Fruit fly (Drosophila melanogaster) whole organism, embryonic: ENCODE results near the gene CG14720.

ENCODE experiments used
- B-H1 ChIP-seq: fragments of 200-800 bp; sonication (Bioruptor generic); IDR thresholded peaks from 3 replicates; pipeline ENCODE4 v1.3.6; 2022; ENCODE audit warnings: missing biosample characterization, missing genetic modification characterization
- Bgb ChIP-seq: fragments of 200-800 bp; sonication (Bioruptor generic); IDR thresholded peaks from 2 replicates; pipeline ENCODE4 v1.3.6; 2022; ENCODE audit warnings: missing biosample characterization, missing genetic modification characterization; ENCODE audit not compliant: partially characterized antibody
- CG10654 ChIP-seq: fragments of 200-800 bp; sonication (Bioruptor generic); optimal IDR thresholded peaks from 2 replicates; lab custom pipeline; 2016; ENCODE audit warnings: missing biosample characterization, missing genetic modification characterization
- CG10979 ChIP-seq: fragments of 200-800 bp; sonication (Bioruptor generic); optimal IDR thresholded peaks from 2 replicates; lab custom pipeline; 2018; ENCODE audit warnings: missing biosample characterization, mild to moderate bottlenecking, missing genetic modification characterization, moderate library complexity
- CG13296 ChIP-seq: fragments of 200-800 bp; sonication (Bioruptor generic); optimal IDR thresholded peaks from 3 replicates; lab custom pipeline; 2018; ENCODE audit warnings: missing biosample characterization, mild to moderate bottlenecking, missing genetic modification characterization
- CG14014 ChIP-seq: fragments of 200-800 bp; sonication (Bioruptor generic); IDR thresholded peaks from 2 replicates; pipeline ENCODE4 v1.3.6; 2022; ENCODE audit warnings: missing biosample characterization, missing genetic modification characterization
- CG15269 ChIP-seq: fragments of 200-800 bp; sonication (Bioruptor generic); optimal IDR thresholded peaks from 2 replicates; lab custom pipeline; 2018; ENCODE audit warnings: missing biosample characterization, mild to moderate bottlenecking, missing genetic modification characterization, moderate library complexity
- CG1602 ChIP-seq: fragments of 200-800 bp; sonication (Bioruptor generic); optimal IDR thresholded peaks from 3 replicates; lab custom pipeline; 2016; ENCODE audit warnings: missing biosample characterization, missing genetic modification characterization
- CG1603 ChIP-seq: fragments of 200-800 bp; sonication (Bioruptor generic); optimal IDR thresholded peaks from 2 replicates; lab custom pipeline; 2019; ENCODE audit warnings: missing biosample characterization, mild to moderate bottlenecking, missing genetic modification characterization, moderate library complexity
- CG1647 ChIP-seq: fragments of 200-800 bp; sonication (Bioruptor generic); optimal IDR thresholded peaks from 3 replicates; lab custom pipeline; 2016; ENCODE audit warnings: missing biosample characterization, missing genetic modification characterization
- CG3065 ChIP-seq: fragments of 200-800 bp; sonication (Bioruptor generic); optimal IDR thresholded peaks from 2 replicates; lab custom pipeline; 2016; ENCODE audit warnings: missing biosample characterization, missing genetic modification characterization
- CG31388 ChIP-seq: fragments of 200-800 bp; sonication (Bioruptor generic); optimal IDR thresholded peaks from 2 replicates; lab custom pipeline; 2016; ENCODE audit warnings: missing biosample characterization, missing genetic modification characterization
- CG3163 ChIP-seq: fragments of 200-800 bp; sonication (Bioruptor generic); optimal IDR thresholded peaks from 3 replicates; lab custom pipeline; 2016; ENCODE audit warnings: missing biosample characterization, missing genetic modification characterization
- CG6689 ChIP-seq: fragments of 200-800 bp; sonication (Bioruptor generic); IDR thresholded peaks from 2 replicates; pipeline ENCODE4 v1.3.6; 2022; ENCODE audit warnings: missing biosample characterization, missing genetic modification characterization
- CG7839 ChIP-seq: fragments of 200-800 bp; sonication (Bioruptor generic); optimal IDR thresholded peaks from 3 replicates; lab custom pipeline; 2018; ENCODE audit warnings: missing biosample characterization, mild to moderate bottlenecking, missing genetic modification characterization, moderate library complexity
- CG9437 ChIP-seq: fragments of 200-800 bp; sonication (Bioruptor generic); optimal IDR thresholded peaks from 2 replicates; lab custom pipeline; 2018; ENCODE audit warnings: missing biosample characterization, mild to moderate bottlenecking, missing genetic modification characterization
- CTCF ChIP-seq: fragments of 200-800 bp; sonication (Bioruptor generic); optimal IDR thresholded peaks from 2 replicates; lab custom pipeline; 2017; ENCODE audit warnings: missing biosample characterization, mild to moderate bottlenecking, missing genetic modification characterization, moderate library complexity
- CoRest ChIP-seq: fragments of 200-800 bp; sonication (Bioruptor generic); optimal IDR thresholded peaks from 3 replicates; lab custom pipeline; 2018; ENCODE audit warnings: missing biosample characterization, mild to moderate bottlenecking, missing genetic modification characterization, moderate library complexity
- Dip2 ChIP-seq: fragments of 200-800 bp; sonication (Bioruptor generic); IDR thresholded peaks from 2 replicates; pipeline ENCODE4 v1.3.6; 2022; ENCODE audit warnings: missing biosample characterization, missing genetic modification characterization
- Ets65A ChIP-seq: fragments of 200-800 bp; sonication (Bioruptor generic); peaks from one replicate; lab custom pipeline; 2016; ENCODE audit warnings: missing biosample characterization, missing genetic modification characterization
- Ets97D ChIP-seq: fragments of 200-800 bp; sonication (Bioruptor generic); optimal IDR thresholded peaks from 3 replicates; lab custom pipeline; 2016; ENCODE audit warnings: missing biosample characterization, missing genetic modification characterization
- Hmr ChIP-seq: fragments of 200-800 bp; sonication (Bioruptor generic); optimal IDR thresholded peaks from 3 replicates; lab custom pipeline; 2017; ENCODE audit warnings: mild to moderate bottlenecking, missing biosample characterization, missing genetic modification reagents, missing genetic modification characterization
- Jarid2 ChIP-seq: fragments of 200-800 bp; sonication (Bioruptor generic); optimal IDR thresholded peaks from 3 replicates; lab custom pipeline; 2017; ENCODE audit warnings: mild to moderate bottlenecking, missing biosample characterization, missing genetic modification reagents, missing genetic modification characterization
- Meics ChIP-seq: fragments of 200-800 bp; sonication (Bioruptor generic); optimal IDR thresholded peaks from 2 replicates; lab custom pipeline; 2017; ENCODE audit warnings: missing biosample characterization, mild to moderate bottlenecking, missing genetic modification characterization
- Mes4 ChIP-seq: fragments of 200-800 bp; sonication (Bioruptor generic); optimal IDR thresholded peaks from 2 replicates; lab custom pipeline; 2016; ENCODE audit warnings: missing biosample characterization, missing genetic modification characterization
- NFAT ChIP-seq: fragments of 200-800 bp; sonication (Bioruptor generic); IDR thresholded peaks from 2 replicates; pipeline ENCODE4 v1.3.6; 2022; ENCODE audit warnings: missing biosample characterization, missing genetic modification characterization
- Neu2 ChIP-seq: fragments of 200-800 bp; sonication (Bioruptor generic); optimal IDR thresholded peaks from 3 replicates; lab custom pipeline; 2016; ENCODE audit warnings: missing biosample characterization, missing genetic modification characterization, borderline replicate concordance
- Oli ChIP-seq: fragments of 200-800 bp; sonication (Bioruptor generic); optimal IDR thresholded peaks from 2 replicates; lab custom pipeline; 2018; ENCODE audit warnings: missing biosample characterization, mild to moderate bottlenecking, missing genetic modification characterization, moderate library complexity
- Optix ChIP-seq: fragments of 200-800 bp; sonication (Bioruptor generic); IDR thresholded peaks from 3 replicates; pipeline ENCODE4 v1.3.6; 2022; ENCODE audit warnings: missing biosample characterization, missing genetic modification characterization
- Pdp1 ChIP-seq, 2 experiments: fragments of 200-800 bp; sonication (Bioruptor generic); optimal IDR thresholded peaks; 3 replicates each; lab custom pipeline; 2016; ENCODE audit warnings: missing biosample characterization in 2 of 2, missing genetic modification characterization in 2 of 2, mild to moderate bottlenecking in 1 of 2, moderate library complexity in 1 of 2
- Ravus ChIP-seq: fragments of 200-800 bp; sonication (Bioruptor generic); IDR thresholded peaks from 2 replicates; pipeline ENCODE4 v1.3.6; 2022; ENCODE audit warnings: missing biosample characterization, missing genetic modification characterization
- Sox102F ChIP-seq: fragments of 200-800 bp; sonication (Bioruptor generic); optimal IDR thresholded peaks from 2 replicates; lab custom pipeline; 2018; ENCODE audit warnings: missing biosample characterization, mild to moderate bottlenecking, missing genetic modification characterization, moderate library complexity
- ase ChIP-seq: fragments of 200-800 bp; sonication (Bioruptor generic); IDR thresholded peaks from 3 replicates; pipeline ENCODE4 v1.3.6; 2022; ENCODE audit warnings: missing biosample characterization, missing genetic modification characterization
- chm ChIP-seq: fragments of 200-800 bp; sonication (Bioruptor generic); IDR thresholded peaks from 2 replicates; pipeline ENCODE4 v1.3.6; 2022; ENCODE audit warnings: missing biosample characterization, missing genetic modification characterization
- ci ChIP-seq: fragments of 200-800 bp; sonication (Bioruptor generic); IDR thresholded peaks from 3 replicates; pipeline ENCODE4 v1.3.6; 2022; ENCODE audit warnings: missing biosample characterization, missing genetic modification characterization
- da ChIP-seq: fragments of 200-800 bp; sonication (Bioruptor generic); optimal IDR thresholded peaks from 2 replicates; lab custom pipeline; 2016; ENCODE audit warnings: missing biosample characterization, missing genetic modification characterization
- fd102C ChIP-seq: fragments of 200-800 bp; sonication (Bioruptor generic); optimal IDR thresholded peaks from 2 replicates; lab custom pipeline; 2018; ENCODE audit warnings: missing biosample characterization, mild to moderate bottlenecking, missing genetic modification characterization, moderate library complexity
- fd96Cb ChIP-seq: fragments of 200-800 bp; sonication (Bioruptor generic); optimal IDR thresholded peaks from 2 replicates; lab custom pipeline; 2018; ENCODE audit warnings: missing biosample characterization, mild to moderate bottlenecking, missing genetic modification characterization, moderate library complexity
- gcm2 ChIP-seq: fragments of 200-800 bp; sonication (Bioruptor generic); optimal IDR thresholded peaks from 2 replicates; lab custom pipeline; 2016; ENCODE audit warnings: missing biosample characterization, missing genetic modification characterization
- gsb ChIP-seq: fragments of 200-800 bp; sonication (Bioruptor generic); IDR thresholded peaks from 2 replicates; pipeline ENCODE4 v1.3.6; 2022; ENCODE audit warnings: missing biosample characterization, missing genetic modification characterization
- ham ChIP-seq: fragments of 200-800 bp; sonication (Bioruptor generic); IDR thresholded peaks from 2 replicates; pipeline ENCODE4 v1.3.6; 2022; ENCODE audit warnings: missing biosample characterization, missing genetic modification characterization
- hbn ChIP-seq: fragments of 200-800 bp; sonication (Bioruptor generic); IDR thresholded peaks from 2 replicates; pipeline ENCODE4 v1.3.6; 2022; ENCODE audit warnings: missing biosample characterization, missing genetic modification characterization; ENCODE audit not compliant: partially characterized antibody
- mld ChIP-seq: fragments of 200-800 bp; sonication (Bioruptor generic); IDR thresholded peaks from 3 replicates; pipeline ENCODE4 v1.3.6; 2022; ENCODE audit warnings: missing biosample characterization, missing genetic modification characterization; ENCODE audit not compliant: partially characterized antibody
- odd ChIP-seq: fragments of 200-800 bp; sonication (Bioruptor generic); optimal IDR thresholded peaks from 2 replicates; lab custom pipeline; 2017; ENCODE audit warnings: missing biosample characterization, mild to moderate bottlenecking, missing genetic modification characterization
- pnt ChIP-seq: fragments of 200-800 bp; sonication (Bioruptor generic); optimal IDR thresholded peaks from 3 replicates; lab custom pipeline; 2016; ENCODE audit warnings: missing biosample characterization, missing genetic modification characterization
- row ChIP-seq: fragments of 200-800 bp; sonication (Bioruptor generic); IDR thresholded peaks from 3 replicates; pipeline ENCODE4 v1.3.6; 2022; ENCODE audit warnings: missing biosample characterization, missing genetic modification characterization
- shn ChIP-seq: fragments of 200-800 bp; sonication (Bioruptor generic); optimal IDR thresholded peaks from 3 replicates; lab custom pipeline; 2016; ENCODE audit warnings: missing biosample characterization, missing genetic modification characterization
- sima ChIP-seq: fragments of 200-800 bp; sonication (Bioruptor generic); optimal IDR thresholded peaks from 2 replicates; lab custom pipeline; 2016; ENCODE audit warnings: missing biosample characterization, missing genetic modification characterization
- sisA ChIP-seq: fragments of 200-800 bp; sonication (Bioruptor generic); IDR thresholded peaks from 2 replicates; pipeline ENCODE4 v1.3.6; 2022; ENCODE audit warnings: missing biosample characterization, missing genetic modification characterization
- tup ChIP-seq: fragments of 200-800 bp; sonication (Bioruptor generic); optimal IDR thresholded peaks from 2 replicates; lab custom pipeline; 2016; ENCODE audit warnings: missing biosample characterization, mild to moderate bottlenecking, missing genetic modification characterization, moderate library complexity
- vnd ChIP-seq: fragments of 200-800 bp; sonication (Bioruptor generic); IDR thresholded peaks from 3 replicates; pipeline ENCODE4 v1.3.6; 2022; ENCODE audit warnings: missing biosample characterization, missing genetic modification characterization; ENCODE audit not compliant: partially characterized antibody
- wek ChIP-seq: fragments of 200-800 bp; sonication (Bioruptor generic); optimal IDR thresholded peaks from 3 replicates; lab custom pipeline; 2018; ENCODE audit warnings: missing biosample characterization, mild to moderate bottlenecking, missing genetic modification characterization, moderate library complexity

CG14720 gene

dm6 chr3R:11678016-11678415, 33.5 kb upstream of the CG14720 start, which contains the start of gene CG18476 (continued):
- peak; percentile 94 for TF ChIP-seq CG6689 (GFP tag; lab: Robert Waterston, UW)
- TF ChIP-seq fd102C (GFP tag; lab: Kevin White, UChicago) = peak; percentile 6
- TF ChIP-seq CG14014 = peak; percentile 94
- TF ChIP-seq Dip2 (GFP tag; lab: Robert Waterston, UW) = no peak; the same call in 1 of the 2 replicates
- no peak for TF ChIP-seq Bgb (GFP tag; lab: Robert Waterston, UW)
- TF ChIP-seq gsb (GFP tag; lab: Robert Waterston, UW) = peak; percentile 73
- TF ChIP-seq B-H1 (GFP tag; lab: Robert Waterston, UW) = peak; percentile 92
- peak; percentile 93 for TF ChIP-seq CG10979 (tag; lab: Kevin White, UChicago)
- peak; percentile 94 for TF ChIP-seq CG15269 (tag; lab: Kevin White, UChicago)
- peak; percentile 96 for TF ChIP-seq CG7839
- TF ChIP-seq CG13296 (GFP tag; lab: Kevin White, UChicago) = peak; percentile 92
- TF ChIP-seq wek = peak; percentile 25
- no peak for TF ChIP-seq sima (GFP tag; lab: Kevin White, UChicago)
- TF ChIP-seq ci (GFP tag; lab: Robert Waterston, UW) = peak; percentile 95
- peak; percentile 90 for TF ChIP-seq Ets65A (GFP tag; lab: Kevin White, UChicago)
- TF ChIP-seq ham = peak; percentile 79
- TF ChIP-seq vnd (GFP tag; lab: Robert Waterston, UW) = no peak
- peak; percentile 74 for TF ChIP-seq odd
- peak; percentile 59 for TF ChIP-seq CG3065 (GFP tag; lab: Kevin White, UChicago)
- TF ChIP-seq CG3163 (GFP tag; lab: Kevin White, UChicago) = peak; percentile 18
- peak; percentile 51 for TF ChIP-seq Mes4 (GFP tag; lab: Kevin White, UChicago)
- TF ChIP-seq Ets97D (GFP tag; lab: Kevin White, UChicago) = peak; percentile 61
- peak; percentile 91 for TF ChIP-seq CG10654 (GFP tag; lab: Kevin White, UChicago)
- peak; percentile 29 for TF ChIP-seq Jarid2 (GFP tag; lab: Kevin White, UChicago)
- TF ChIP-seq CTCF (GFP tag; lab: Kevin White, UChicago) = peak; percentile 34
- no peak for TF ChIP-seq da (GFP tag; lab: Kevin White, UChicago)
- TF ChIP-seq chm (GFP tag; lab: Robert Waterston, UW) = peak; percentile 87
- peak; percentile 80 for TF ChIP-seq Ravus (GFP tag; lab: Robert Waterston, UW)
- TF ChIP-seq row (GFP tag; lab: Robert Waterston, UW) = peak; percentile 96
- no peak for TF ChIP-seq Optix (GFP tag; lab: Robert Waterston, UW)
- TF ChIP-seq CG1602 (GFP tag; lab: Kevin White, UChicago) = peak; percentile 85
- TF ChIP-seq CG1647 (GFP tag; lab: Kevin White, UChicago) = peak; percentile 37
- peak; percentile 89 for TF ChIP-seq sisA (GFP tag; lab: Robert Waterston, UW)
- TF ChIP-seq ase = peak; percentile 92
- no peak for TF ChIP-seq hbn (GFP tag; lab: Robert Waterston, UW)
- TF ChIP-seq Pdp1 (GFP tag; optimal IDR thresholded peaks at IDR 0.05; lab: Kevin White, UChicago) = peak; percentile 78 to 83
- TF ChIP-seq Oli = peak; percentile 91
- TF ChIP-seq pnt (GFP tag; lab: Kevin White, UChicago) = peak; percentile 37
- TF ChIP-seq CG1603 (tag; lab: Kevin White, UChicago) = peak; percentile 59
- TF ChIP-seq gcm2 (GFP tag; lab: Kevin White, UChicago) = no peak
- TF ChIP-seq CG9437 (GFP tag; lab: Kevin White, UChicago) = peak; percentile 82
- peak; percentile 93 for TF ChIP-seq fd96Cb (tag; lab: Kevin White, UChicago)
- peak; percentile 94 for TF ChIP-seq Sox102F (GFP tag; lab: Kevin White, UChicago)
- TF ChIP-seq CoRest (tag; lab: Kevin White, UChicago) = peak; percentile 96
- peak; percentile 20 for TF ChIP-seq shn
- TF ChIP-seq Hmr = peak; percentile 91
- peak; percentile 90 for TF ChIP-seq Meics (GFP tag; lab: Kevin White, UChicago)
- no peak for TF ChIP-seq mld
- TF ChIP-seq CG31388 = peak; percentile 75
- TF ChIP-seq NFAT (GFP tag; lab: Robert Waterston, UW) = peak; percentile 90
- no peak for TF ChIP-seq Neu2 (GFP tag; lab: Kevin White, UChicago)
- peak; percentile 24 for TF ChIP-seq tup (GFP tag; lab: Kevin White, UChicago)
